Fruit fly (Drosophila melanogaster) S2 (cell line): ENCODE results near the gene RfC3.

Experiments
- CG8478 ChIP-seq: fragments of >200 bp; optimal IDR thresholded peaks from 2 replicates; lab custom pipeline; 2018
- CTCF ChIP-seq, 2 experiments: fragments of >200 bp; optimal IDR thresholded peaks; 2 replicates each; lab custom pipeline; 2018

- TF ChIP-seq CG8478 (lab: Kevin White, UChicago): no peak
- TF ChIP-seq CTCF (optimal IDR thresholded peaks at IDR 0.05; lab: Kevin White, UChicago): no peak
Measured at dm6 chr2L:10372297-10372696, 46.7 kb upstream of the RfC3 start.
